Worm (Caenorhabditis elegans) whole organism, L1 larva: ENCODE measurements around the gene nipi-4.

Source experiments
- C16A3.4 ChIP-seq: fragments of 150-350 bp; optimal IDR thresholded peaks from 2 replicates; lab custom pipeline; 2014; ENCODE audit warnings: missing biosample characterization, missing genetic modification characterization
- lin-13 ChIP-seq: fragments of 150-350 bp; optimal IDR thresholded peaks from 2 replicates; lab custom pipeline; 2014; ENCODE audit warnings: missing biosample characterization, missing genetic modification reagents, missing genetic modification characterization
- nhr-76 ChIP-seq: sonication (generic microtip); optimal IDR thresholded peaks from 2 replicates; lab custom pipeline; 2017; ENCODE audit warnings: missing biosample characterization, missing genetic modification characterization
- pag-3 ChIP-seq: sonication (generic microtip); optimal IDR thresholded peaks from 2 replicates; lab custom pipeline; 2017; ENCODE audit warnings: missing genetic modification characterization, mild to moderate bottlenecking, missing compliant biosample characterization, antibody characterized with exemption, borderline replicate concordance; ENCODE audit not compliant: insufficient read depth

ce11 chrV:7854603-7855002, 16.0 kb downstream of the nipi-4 start, which contains the start of the genes C37C3.9 and C37C3.18:
- TF ChIP-seq lin-13 (peak; percentile 76), pag-3 (tag; lab: Kevin White, UChicago) (no peak), nhr-76 (tag; lab: Kevin White, UChicago) (no peak), C16A3.4 (peak; percentile 82)
